Fruit fly (Drosophila melanogaster): ENCODE data around the gene hyx.

The hyx gene

dm6 chr3R:9053021-9053420 is 14.5 kb downstream of the hyx start (continued):
- peak; percentile 70 for TF ChIP-seq gcm2 (GFP tag; optimal IDR thresholded peaks at IDR 0.05)
- peak; percentile 68 for TF ChIP-seq shn (GFP tag; optimal IDR thresholded peaks at IDR 0.05)
- peak; percentile 59 for TF ChIP-seq Mad (GFP tag; optimal IDR thresholded peaks at IDR 0.05)
- no peak for TF ChIP-seq CG10979 (tag; optimal IDR thresholded peaks at IDR 0.05)
- no peak for TF ChIP-seq gsb-n (tag; optimal IDR thresholded peaks at IDR 0.05)
- no peak for TF ChIP-seq CG2875 (GFP tag; optimal IDR thresholded peaks at IDR 0.05)
- peak; percentile 63 for TF ChIP-seq kah (GFP tag; optimal IDR thresholded peaks at IDR 0.05)
- TF ChIP-seq CG4328 (GFP tag; optimal IDR thresholded peaks at IDR 0.05): peak; percentile 8
- peak; percentile 43 for TF ChIP-seq oc (tag; optimal IDR thresholded peaks at IDR 0.05)
- TF ChIP-seq sr (GFP tag; IDR thresholded peaks at IDR 0.05): no peak
- peak; percentile 65 for TF ChIP-seq Vsx1 (GFP tag; optimal IDR thresholded peaks at IDR 0.05)
- TF ChIP-seq Nf-YC (tag; optimal IDR thresholded peaks at IDR 0.05): peak; percentile 95
- peak; percentile 50 for TF ChIP-seq CG12219 (GFP tag; optimal IDR thresholded peaks at IDR 0.05)
- peak; percentile 4 for TF ChIP-seq BtbVII (GFP tag; optimal IDR thresholded peaks at IDR 0.05)
- peak; percentile 38 for TF ChIP-seq Xbp1 (GFP tag; optimal IDR thresholded peaks at IDR 0.05)
- TF ChIP-seq CG6272 (GFP tag; IDR thresholded peaks at IDR 0.05): peak; percentile 58; the same call in 1 of the 2 replicates
- no peak for TF ChIP-seq CG7963 (GFP tag; IDR thresholded peaks at IDR 0.05; ENCODE audit: partially characterized antibody)
- TF ChIP-seq bigmax (GFP tag; optimal IDR thresholded peaks at IDR 0.05): peak; percentile 37
- no peak for TF ChIP-seq CG30431 (GFP tag; optimal IDR thresholded peaks at IDR 0.05)
- peak; percentile 57 for TF ChIP-seq pnt (GFP tag; optimal IDR thresholded peaks at IDR 0.05)
- no peak for TF ChIP-seq Aef1 (GFP tag; IDR thresholded peaks at IDR 0.05)
- TF ChIP-seq CG5180 (GFP tag; optimal IDR thresholded peaks at IDR 0.05): no peak
- TF ChIP-seq Gug (GFP tag; IDR thresholded peaks at IDR 0.05): peak; percentile 89
- TF ChIP-seq CrebB (tag; optimal IDR thresholded peaks at IDR 0.05): peak; percentile 74
- TF ChIP-seq HmgD (GFP tag; optimal IDR thresholded peaks at IDR 0.05): peak; percentile 80
- peak; percentile 51 for TF ChIP-seq sd (tag; optimal IDR thresholded peaks at IDR 0.05)
- peak; percentile 84 for TF ChIP-seq ftz-f1 (GFP tag; optimal IDR thresholded peaks at IDR 0.05)
- peak; percentile 42 for TF ChIP-seq CG4707 (GFP tag; optimal IDR thresholded peaks at IDR 0.05)
- peak; percentile 21 for TF ChIP-seq CG10147 (GFP tag; optimal IDR thresholded peaks at IDR 0.05)
- peak; percentile 87 for TF ChIP-seq Antp (GFP tag; optimal IDR thresholded peaks at IDR 0.05)
- TF ChIP-seq cas (GFP tag; IDR thresholded peaks at IDR 0.05): no peak
- peak; percentile 91 for TF ChIP-seq CG12769 (tag; optimal IDR thresholded peaks at IDR 0.05)
- TF ChIP-seq pb (GFP tag; optimal IDR thresholded peaks at IDR 0.05): peak; percentile 76
- no peak for TF ChIP-seq CG14710 (tag; optimal IDR thresholded peaks at IDR 0.05)
- TF ChIP-seq CG6854 (GFP tag; optimal IDR thresholded peaks at IDR 0.05): peak; percentile 71
- no peak for TF ChIP-seq CG11695 (GFP tag; IDR thresholded peaks at IDR 0.05)
- peak; percentile 46 for TF ChIP-seq eyg (GFP tag; optimal IDR thresholded peaks at IDR 0.05)
- TF ChIP-seq dm (GFP tag; optimal IDR thresholded peaks at IDR 0.05): peak; percentile 64
- TF ChIP-seq vnd (GFP tag; IDR thresholded peaks at IDR 0.05; ENCODE audit: partially characterized antibody): no peak
- no peak for TF ChIP-seq sisA (GFP tag; IDR thresholded peaks at IDR 0.05)
- TF ChIP-seq bcd (GFP tag; optimal IDR thresholded peaks at IDR 0.05): no peak
- TF ChIP-seq Nf-YB (GFP tag; optimal IDR thresholded peaks at IDR 0.05): peak; percentile 91
- no peak for TF ChIP-seq fd3F (GFP tag; optimal IDR thresholded peaks at IDR 0.05)
- TF ChIP-seq CG5245 (GFP tag; optimal IDR thresholded peaks at IDR 0.05): no peak
- no peak for TF ChIP-seq Ets65A (GFP tag)
- TF ChIP-seq zfh2 (GFP tag; optimal IDR thresholded peaks at IDR 0.05): peak; percentile 66
- TF ChIP-seq CG12391 (tag; optimal IDR thresholded peaks at IDR 0.05): peak; percentile 50
- peak; percentile 54 for TF ChIP-seq repo (GFP tag; optimal IDR thresholded peaks at IDR 0.05)
- no peak for TF ChIP-seq gfzf (GFP tag; optimal IDR thresholded peaks at IDR 0.05)
- peak; percentile 82 for TF ChIP-seq kay (GFP tag; optimal IDR thresholded peaks at IDR 0.05)
- TF ChIP-seq CG34224 (GFP tag; IDR thresholded peaks at IDR 0.05; ENCODE audit: partially characterized antibody): no peak
